Worm (Caenorhabditis elegans) whole organism, midembryonic: ENCODE data around the gene ZK856.11.

Experiments
- flt-1 ChIP-seq: fragments of 200-800 bp; sonication (Bioruptor generic); IDR thresholded peaks from 2 replicates; pipeline ENCODE4 v1.3.6; 2022; ENCODE audit warnings: missing genetic modification characterization, missing compliant biosample characterization
- ztf-29 ChIP-seq: fragments of 200-800 bp; sonication (Bioruptor generic); IDR thresholded peaks from 2 replicates; pipeline ENCODE4 v1.3.6; 2022; ENCODE audit warnings: missing genetic modification reagents, missing genetic modification characterization, missing compliant biosample characterization

- TF ChIP-seq flt-1 (no peak), ztf-29 (GFP tag; lab: Robert Waterston, UW) (no peak)
Observed at ce11 chrV:10241121-10241803, 36.5 kb upstream of the ZK856.11 start, which contains the start of the genes C12D8.21 and col-148.
